Worm (Caenorhabditis elegans) whole organism, late embryonic: ENCODE results near the gene capg-2.
A peak's percentile ranks its signal among the peaks of the same experiment; 100 is the strongest.

Experiments
- C08G9.2 ChIP-seq: sonication (generic microtip); optimal IDR thresholded peaks from 2 replicates; lab custom pipeline; 2016; ENCODE audit warnings: mild to moderate bottlenecking, missing genetic modification characterization, moderate library complexity, missing compliant biosample characterization
- C38D4.7 ChIP-seq: fragments of 200-800 bp; sonication (Bioruptor generic); optimal IDR thresholded peaks from 2 replicates; lab custom pipeline; 2018; ENCODE audit warnings: mild to moderate bottlenecking, missing genetic modification characterization, moderate library complexity, missing compliant biosample characterization
- K09A11.1 ChIP-seq: sonication (generic microtip); optimal IDR thresholded peaks from 2 replicates; lab custom pipeline; 2017; ENCODE audit warnings: antibody characterized with exemption, mild to moderate bottlenecking, missing genetic modification characterization, missing compliant biosample characterization; ENCODE audit not compliant: insufficient read depth
- ama-1 ChIP-seq: fragments of 150-350 bp; optimal IDR thresholded peaks from 2 replicates; lab custom pipeline; 2014
- ceh-14 ChIP-seq: sonication (generic microtip); optimal IDR thresholded peaks from 2 replicates; lab custom pipeline; 2016; ENCODE audit warnings: missing genotype, missing genetic modification characterization, missing compliant biosample characterization
- ceh-18 ChIP-seq: sonication (generic microtip); optimal IDR thresholded peaks from 2 replicates; lab custom pipeline; 2016; ENCODE audit warnings: missing genetic modification characterization, missing compliant biosample characterization
- ceh-19 ChIP-seq: fragments of 200-800 bp; sonication (Bioruptor generic); optimal IDR thresholded peaks from 2 replicates; lab custom pipeline; 2018; ENCODE audit warnings: mild to moderate bottlenecking, missing genetic modification characterization, missing compliant biosample characterization
- ceh-34 ChIP-seq: sonication (generic microtip); optimal IDR thresholded peaks from 2 replicates; lab custom pipeline; 2016; ENCODE audit warnings: mild to moderate bottlenecking, missing genetic modification characterization, missing compliant biosample characterization
- ceh-45 ChIP-seq: fragments of 200-800 bp; sonication (Bioruptor generic); IDR thresholded peaks from 2 replicates; pipeline ENCODE4 v1.3.6; 2022; ENCODE audit warnings: missing genetic modification reagents, missing genetic modification characterization, missing compliant biosample characterization
- dmd-4 ChIP-seq: sonication (generic microtip); optimal IDR thresholded peaks from 2 replicates; lab custom pipeline; 2016; ENCODE audit warnings: borderline replicate concordance, missing genetic modification characterization, missing compliant biosample characterization
- elt-2 ChIP-seq: sonication (generic microtip); optimal IDR thresholded peaks from 2 replicates; lab custom pipeline; 2016; ENCODE audit warnings: missing genetic modification reagents, missing genetic modification characterization, missing compliant biosample characterization
- elt-4 ChIP-seq: sonication (generic microtip); optimal IDR thresholded peaks from 2 replicates; lab custom pipeline; 2016; ENCODE audit warnings: missing genetic modification characterization, missing compliant biosample characterization
- ets-4 ChIP-seq: sonication (generic microtip); optimal IDR thresholded peaks from 2 replicates; lab custom pipeline; 2016; ENCODE audit warnings: missing genetic modification characterization, missing compliant biosample characterization
- eyg-1 ChIP-seq: sonication (generic microtip); optimal IDR thresholded peaks from 2 replicates; lab custom pipeline; 2016; ENCODE audit warnings: missing genotype, missing genetic modification characterization, missing compliant biosample characterization
- fax-1 ChIP-seq: sonication (generic microtip); optimal IDR thresholded peaks from 2 replicates; lab custom pipeline; 2016; ENCODE audit warnings: missing genotype, missing genetic modification characterization, missing compliant biosample characterization
- fkh-10 ChIP-seq: fragments of 150-350 bp; optimal IDR thresholded peaks from 2 replicates; lab custom pipeline; 2014; ENCODE audit warnings: missing biosample characterization, missing genetic modification reagents, missing genetic modification characterization
- fkh-6 ChIP-seq: sonication (generic microtip); optimal IDR thresholded peaks from 2 replicates; lab custom pipeline; 2016; ENCODE audit warnings: missing genetic modification characterization, missing compliant biosample characterization
- hlh-13 ChIP-seq: fragments of 200-800 bp; sonication (Bioruptor generic); optimal IDR thresholded peaks from 2 replicates; lab custom pipeline; 2018; ENCODE audit warnings: mild to moderate bottlenecking, missing genetic modification characterization, missing compliant biosample characterization
- hlh-15 ChIP-seq: sonication (generic microtip); optimal IDR thresholded peaks from 2 replicates; lab custom pipeline; 2016; ENCODE audit warnings: missing genetic modification characterization, missing compliant biosample characterization
- hlh-30 ChIP-seq: sonication (generic microtip); optimal IDR thresholded peaks from 2 replicates; lab custom pipeline; 2017; ENCODE audit warnings: antibody characterized with exemption, missing genetic modification characterization, missing compliant biosample characterization; ENCODE audit not compliant: insufficient read depth
- lin-11 ChIP-seq: fragments of 200-800 bp; sonication (Bioruptor generic); optimal IDR thresholded peaks from 2 replicates; lab custom pipeline; 2018; ENCODE audit warnings: mild to moderate bottlenecking, missing genetic modification characterization, missing compliant biosample characterization
- madf-2 ChIP-seq: sonication (generic microtip); optimal IDR thresholded peaks from 2 replicates; lab custom pipeline; 2017; ENCODE audit warnings: missing genetic modification characterization, missing compliant biosample characterization
- mec-3 ChIP-seq: sonication (generic microtip); optimal IDR thresholded peaks from 2 replicates; lab custom pipeline; 2016; ENCODE audit warnings: borderline replicate concordance, missing genetic modification characterization, missing compliant biosample characterization
- nfya-1 ChIP-seq: sonication (generic microtip); optimal IDR thresholded peaks from 2 replicates; lab custom pipeline; 2017; ENCODE audit warnings: missing genetic modification characterization, mild to moderate bottlenecking, missing compliant biosample characterization, antibody characterized with exemption, moderate library complexity
- nhr-11 ChIP-seq: fragments of 150-350 bp; optimal IDR thresholded peaks from 2 replicates; lab custom pipeline; 2014; ENCODE audit warnings: missing biosample characterization, missing genetic modification characterization
- nhr-232 ChIP-seq: sonication (generic microtip); optimal IDR thresholded peaks from 2 replicates; lab custom pipeline; 2016; ENCODE audit warnings: missing genetic modification characterization, missing compliant biosample characterization
- odd-2 ChIP-seq: sonication (generic microtip); optimal IDR thresholded peaks from 2 replicates; lab custom pipeline; 2017; ENCODE audit warnings: antibody characterized with exemption, mild to moderate bottlenecking, missing genetic modification characterization, missing compliant biosample characterization
- pat-9 ChIP-seq: fragments of 200-800 bp; sonication (Bioruptor generic); optimal IDR thresholded peaks from 2 replicates; lab custom pipeline; 2018; ENCODE audit warnings: mild to moderate bottlenecking, missing genetic modification characterization, moderate library complexity, missing compliant biosample characterization
- pax-1 ChIP-seq: fragments of 150-350 bp; optimal IDR thresholded peaks from 2 replicates; lab custom pipeline; 2014; ENCODE audit warnings: missing biosample characterization, missing genetic modification characterization
- pha-2 ChIP-seq: sonication (generic microtip); optimal IDR thresholded peaks from 2 replicates; lab custom pipeline; 2017; ENCODE audit warnings: mild to moderate bottlenecking, missing genetic modification characterization, missing compliant biosample characterization
- pqm-1 ChIP-seq: sonication (generic microtip); optimal IDR thresholded peaks from 2 replicates; lab custom pipeline; 2016; ENCODE audit warnings: missing genetic modification characterization, missing compliant biosample characterization
- pros-1 ChIP-seq: fragments of 150-350 bp; optimal IDR thresholded peaks from 2 replicates; lab custom pipeline; 2014; ENCODE audit warnings: missing biosample characterization, missing genetic modification reagents, missing genetic modification characterization
- rnt-1 ChIP-seq: sonication (generic microtip); optimal IDR thresholded peaks from 2 replicates; lab custom pipeline; 2016; ENCODE audit warnings: missing genetic modification characterization, missing compliant biosample characterization
- sox-2 ChIP-seq: fragments of 200-800 bp; sonication (Bioruptor generic); IDR thresholded peaks from 2 replicates; pipeline ENCODE4 v1.3.6; 2022; ENCODE audit warnings: missing genetic modification reagents, missing genetic modification characterization, missing compliant biosample characterization
- syd-9 ChIP-seq: sonication (generic microtip); optimal IDR thresholded peaks from 2 replicates; lab custom pipeline; 2016; ENCODE audit warnings: mild to moderate bottlenecking, missing genetic modification characterization, moderate library complexity, missing compliant biosample characterization
- tbx-2 ChIP-seq: sonication (generic microtip); optimal IDR thresholded peaks from 2 replicates; lab custom pipeline; 2016; ENCODE audit warnings: missing genetic modification characterization, missing compliant biosample characterization
- tbx-7 ChIP-seq: sonication (generic microtip); optimal IDR thresholded peaks from 2 replicates; lab custom pipeline; 2016; ENCODE audit warnings: missing genotype, missing genetic modification characterization, missing compliant biosample characterization
- ttx-3 ChIP-seq: sonication (generic microtip); optimal IDR thresholded peaks from 2 replicates; lab custom pipeline; 2016; ENCODE audit warnings: missing genetic modification reagents, missing genetic modification characterization, missing compliant biosample characterization
- unc-55 ChIP-seq: sonication (generic microtip); optimal IDR thresholded peaks from 2 replicates; lab custom pipeline; 2017; ENCODE audit warnings: missing biosample characterization, missing genetic modification reagents, missing genetic modification characterization
- zip-5 ChIP-seq: sonication (generic microtip); optimal IDR thresholded peaks from 2 replicates; lab custom pipeline; 2016; ENCODE audit warnings: missing genetic modification characterization, missing compliant biosample characterization

The capg-2 gene

ce11 chrV:12271495-12271894 lies at the start of gene capg-2, which contains the start of gene tsfm-1:
Gene capg-2, plus strand, starts transcription at chrV:12271873.
Gene tsfm-1, minus strand, starts transcription at chrV:12271551.
- TF ChIP-seq fkh-10 (GFP tag; lab: Kevin White, UChicago) (no peak), mec-3 (tag; lab: Kevin White, UChicago) (no peak), lin-11 (tag; lab: Kevin White, UChicago) (no peak), ttx-3 (tag; lab: Kevin White, UChicago) (no peak), odd-2 (tag; lab: Kevin White, UChicago) (no peak), tbx-7 (tag; lab: Kevin White, UChicago) (no peak), elt-2 (tag; lab: Kevin White, UChicago) (no peak), pha-2 (tag; lab: Kevin White, UChicago) (no peak), pax-1 (tag; lab: Kevin White, UChicago) (no peak), hlh-30 (tag; lab: Kevin White, UChicago) (no peak), dmd-4 (tag; lab: Kevin White, UChicago) (no peak)
- TF ChIP-seq, all 69 proteins: peak for 0

ce11 chrV:12233425-12233824 lies 38.2 kb upstream of the capg-2 start:
- TF ChIP-seq pat-9 (peak; percentile 7), rnt-1 (tag; lab: Kevin White, UChicago) (peak; percentile 61), tbx-7 (tag; lab: Kevin White, UChicago) (no peak), nfya-1 (tag; lab: Kevin White, UChicago) (peak; percentile 55), ets-4 (tag; lab: Kevin White, UChicago) (no peak), unc-55 (GFP tag; lab: Kevin White, UChicago) (peak; percentile 64), ceh-19 (GFP tag; lab: Kevin White, UChicago) (no peak), ceh-18 (tag; lab: Kevin White, UChicago) (peak; percentile 31), ceh-34 (tag; lab: Kevin White, UChicago) (peak; percentile 6)
- TF ChIP-seq, all 69 proteins: peak for 6

- TF ChIP-seq K09A11.1 (tag; lab: Kevin White, UChicago) (no peak), elt-4 (tag; lab: Kevin White, UChicago) (no peak), madf-2 (no peak), ceh-19 (GFP tag; lab: Kevin White, UChicago) (no peak), elt-2 (tag; lab: Kevin White, UChicago) (no peak), nhr-232 (no peak), C08G9.2 (tag; lab: Kevin White, UChicago) (no peak), pros-1 (tag; lab: Kevin White, UChicago) (no peak), ceh-45 (GFP tag; lab: Robert Waterston, UW) (no peak), hlh-15 (tag; lab: Kevin White, UChicago) (no peak), ceh-18 (tag; lab: Kevin White, UChicago) (peak; percentile 80), nhr-11 (tag; lab: Kevin White, UChicago) (no peak), rnt-1 (tag; lab: Kevin White, UChicago) (peak; percentile 37), fax-1 (no peak), tbx-2 (tag; lab: Kevin White, UChicago) (no peak), C38D4.7 (GFP tag; lab: Kevin White, UChicago) (no peak), mec-3 (tag; lab: Kevin White, UChicago) (no peak), sox-2 (GFP tag; lab: Robert Waterston, UW) (no peak), ceh-34 (tag; lab: Kevin White, UChicago) (peak; percentile 22), pqm-1 (tag; lab: Kevin White, UChicago) (no peak), pat-9 (no peak), fkh-10 (GFP tag; lab: Kevin White, UChicago) (no peak), dmd-4 (tag; lab: Kevin White, UChicago) (no peak), eyg-1 (tag; lab: Kevin White, UChicago) (no peak), lin-11 (tag; lab: Kevin White, UChicago) (no peak), fkh-6 (tag; lab: Kevin White, UChicago) (no peak), nfya-1 (tag; lab: Kevin White, UChicago) (peak; percentile 12), ceh-14 (tag; lab: Kevin White, UChicago) (no peak), hlh-13 (GFP tag; lab: Kevin White, UChicago) (no peak), hlh-30 (tag; lab: Kevin White, UChicago) (no peak), ama-1 (lab: Kevin White, UChicago) (no peak), syd-9 (no peak), zip-5 (tag; lab: Kevin White, UChicago) (no peak)
Observed at ce11 chrV:12234293-12235004, 37.2 kb upstream of the capg-2 start, which contains the start of gene myo-3. Gene myo-3, minus strand, starts transcription at chrV:12234343.
